Worm (Caenorhabditis elegans): ENCODE results near the gene baf-1.
A peak's percentile ranks its signal among the peaks of the same experiment; 100 is the strongest.

Gene baf-1

ce11 chrIII:9511660-9512059 lies 44.4 kb downstream of the baf-1 start:
- no peak for TF ChIP-seq mes-4 (tag; optimal IDR thresholded peaks at IDR 0.05)
- no peak for TF ChIP-seq let-607 (tag; optimal IDR thresholded peaks at IDR 0.05)
- TF ChIP-seq mcd-1 (GFP tag; IDR thresholded peaks at IDR 0.05) = no peak
- no peak for TF ChIP-seq athp-1 (tag; optimal IDR thresholded peaks at IDR 0.05)
- no peak for TF ChIP-seq egl-18 (GFP tag; IDR thresholded peaks at IDR 0.05)
- no peak for TF ChIP-seq ztf-6 (GFP tag; IDR thresholded peaks at IDR 0.05)
- TF ChIP-seq C06A6.2 (GFP tag; conservative IDR thresholded peaks at IDR 0.05) = no peak
- TF ChIP-seq let-526 (GFP tag; IDR thresholded peaks at IDR 0.05) = no peak

DNA sequence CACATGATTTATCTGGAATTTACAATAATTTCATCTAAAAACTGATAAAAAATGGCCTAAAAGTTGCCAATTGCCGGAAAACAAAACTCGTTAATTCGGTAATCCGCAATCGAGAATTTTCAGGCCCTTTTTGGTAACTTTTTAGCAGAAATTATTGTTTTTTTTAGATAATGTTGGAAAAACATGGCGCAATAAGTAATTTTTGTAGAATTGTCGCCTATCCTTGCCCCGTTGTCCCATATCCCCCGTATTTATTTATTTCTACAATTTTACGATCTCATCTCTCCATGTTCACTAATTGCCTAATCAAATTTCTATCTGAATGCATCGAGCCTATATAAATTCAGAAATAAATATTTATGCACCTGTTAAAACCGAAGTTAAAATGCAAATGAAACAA lies 45.7 kb downstream of the baf-1 start:
- TF ChIP-seq Y79H2A.3 (GFP tag; conservative IDR thresholded peaks at IDR 0.05) = 0 out of 2 replicates have a peak, but pooled peaks have one; percentile 29
- TF ChIP-seq attf-6 (GFP tag; IDR thresholded peaks at IDR 0.05) = no peak
- peak; percentile 92 for TF ChIP-seq him-1 (tag; optimal IDR thresholded peaks at IDR 0.05)
- TF ChIP-seq dpl-1 (GFP tag; optimal IDR thresholded peaks at IDR 0.05) = no peak
- peak; percentile 2 for TF ChIP-seq snpc-1.3 (tag; optimal IDR thresholded peaks at IDR 0.05; ENCODE audit: insufficient read depth)
- no peak for TF ChIP-seq dox-1 (GFP tag; IDR thresholded peaks at IDR 0.05)
- TF ChIP-seq athp-1 (tag; optimal IDR thresholded peaks at IDR 0.05) = peak; percentile 8
- TF ChIP-seq madf-6 (GFP tag; IDR thresholded peaks at IDR 0.05) = 0 out of 2 replicates have a peak, but pooled peaks have one; percentile 20
- no peak for TF ChIP-seq pbrm-1 (GFP tag; IDR thresholded peaks at IDR 0.05)
- TF ChIP-seq cebp-2 (GFP tag; IDR thresholded peaks at IDR 0.05) = no peak
- peak; percentile 14 for TF ChIP-seq hrde-1 (tag; optimal IDR thresholded peaks at IDR 0.05; ENCODE audit: borderline replicate concordance)
- 0 out of 2 replicates have a peak, but pooled peaks have one; percentile 17 for TF ChIP-seq hmg-1.2 (GFP tag; IDR thresholded peaks at IDR 0.05)
- TF ChIP-seq Y56A3A.18 (GFP tag; IDR thresholded peaks at IDR 0.05) = no peak

ce11 chrIII:9513569-9513968 lies 46.3 kb downstream of the baf-1 start, which contains the start of gene F55H2.8:
Gene F55H2.8 (plus strand): TSS chrIII:9513869.
- TF ChIP-seq Y79H2A.3 (GFP tag; conservative IDR thresholded peaks at IDR 0.05) (no peak), zim-3 (tag; optimal IDR thresholded peaks at IDR 0.05) (no peak)

DNA sequence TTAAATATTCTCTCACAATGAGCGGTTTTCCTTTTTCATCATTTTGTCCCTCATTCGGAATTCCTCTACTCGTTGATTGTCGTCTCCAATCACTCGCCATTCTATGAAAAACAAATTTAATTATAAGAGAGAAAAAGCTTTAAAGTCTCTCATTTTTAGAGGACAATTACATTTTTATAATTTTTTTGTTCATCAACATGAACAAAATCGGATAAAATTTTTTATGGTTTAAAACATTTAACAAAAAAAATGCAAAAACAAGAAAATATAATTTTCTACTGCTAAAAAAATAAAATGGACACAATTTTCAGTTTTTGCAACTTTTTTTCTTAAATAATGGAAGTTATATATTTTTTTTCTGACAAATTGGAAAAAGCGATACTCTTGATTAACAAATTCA lies 48.9 kb downstream of the baf-1 start, which contains the start of gene F55H2.7:
TSS of gene F55H2.7 (minus strand) at position 101 of the 400 bp plus-strand sequence.
- TF ChIP-seq snpc-3.4 (tag; optimal IDR thresholded peaks at IDR 0.05) (peak; percentile 8), fkh-3 (tag; optimal IDR thresholded peaks at IDR 0.05) (no peak)
